Worm (Caenorhabditis elegans) whole organism, mixed stage, embryonic: ENCODE data around the gene chil-10.

ENCODE experiments used
- ces-1 ChIP-seq: fragments of 150-350 bp; optimal IDR thresholded peaks from 2 replicates; lab custom pipeline; 2014; ENCODE audit warnings: missing biosample characterization, missing genetic modification reagents, missing genetic modification characterization
- elt-1 ChIP-seq: sonication (generic microtip); optimal IDR thresholded peaks from 2 replicates; lab custom pipeline; 2017; ENCODE audit warnings: missing genetic modification characterization, mild to moderate bottlenecking, missing compliant biosample characterization, antibody characterized with exemption, moderate library complexity, borderline replicate concordance; ENCODE audit not compliant: insufficient read depth
- elt-3 ChIP-seq: fragments of 150-350 bp; optimal IDR thresholded peaks from 2 replicates; lab custom pipeline; 2014; ENCODE audit warnings: missing biosample characterization, missing genetic modification characterization
- lsy-2 ChIP-seq: fragments of 150-350 bp; optimal IDR thresholded peaks from 2 replicates; lab custom pipeline; 2014; ENCODE audit warnings: missing biosample characterization, missing genetic modification characterization
- mab-5 ChIP-seq: fragments of 150-350 bp; optimal IDR thresholded peaks from 2 replicates; lab custom pipeline; 2014; ENCODE audit warnings: missing biosample characterization, missing genetic modification characterization
- nhr-12 ChIP-seq: fragments of 150-350 bp; optimal IDR thresholded peaks from 2 replicates; lab custom pipeline; 2014; ENCODE audit warnings: missing biosample characterization, missing genetic modification characterization
- nhr-237 ChIP-seq: fragments of 150-350 bp; optimal IDR thresholded peaks from 2 replicates; lab custom pipeline; 2014; ENCODE audit warnings: missing biosample characterization, missing genetic modification characterization
- nhr-76 ChIP-seq: sonication (generic microtip); optimal IDR thresholded peaks from 2 replicates; lab custom pipeline; 2017; ENCODE audit warnings: missing biosample characterization, missing genetic modification characterization
- pha-4 ChIP-seq: fragments of 150-350 bp; optimal IDR thresholded peaks from 2 replicates; lab custom pipeline; 2018; ENCODE audit warnings: missing biosample characterization, missing genetic modification reagents, missing genetic modification characterization
- snpc-4 ChIP-seq: fragments of 150-350 bp; optimal IDR thresholded peaks from 2 replicates; lab custom pipeline; 2014; ENCODE audit warnings: missing biosample characterization, missing genetic modification characterization
- sptf-1 ChIP-seq: sonication (generic microtip); optimal IDR thresholded peaks from 2 replicates; lab custom pipeline; 2017; ENCODE audit warnings: mild to moderate bottlenecking, missing genetic modification characterization, moderate library complexity, missing compliant biosample characterization
- unc-39 ChIP-seq: fragments of 150-350 bp; optimal IDR thresholded peaks from 2 replicates; lab custom pipeline; 2014; ENCODE audit warnings: missing biosample characterization, missing genetic modification characterization
- unc-62 ChIP-seq: fragments of 150-350 bp; optimal IDR thresholded peaks from 2 replicates; lab custom pipeline; 2014; ENCODE audit warnings: missing biosample characterization, missing genetic modification reagents, missing genetic modification characterization
- ztf-11 ChIP-seq: fragments of 150-350 bp; optimal IDR thresholded peaks from 2 replicates; lab custom pipeline; 2014; ENCODE audit warnings: missing biosample characterization, missing genetic modification characterization

- TF ChIP-seq elt-3 (no peak), ztf-11 (no peak), ces-1 (GFP tag; lab: Kevin White, UChicago) (peak; percentile 56), nhr-76 (tag; lab: Kevin White, UChicago) (no peak), snpc-4 (tag; lab: Kevin White, UChicago) (no peak), elt-1 (tag; lab: Kevin White, UChicago) (no peak), unc-39 (no peak), unc-62 (GFP tag; lab: Kevin White, UChicago) (no peak), nhr-237 (tag; lab: Kevin White, UChicago) (no peak), nhr-12 (tag; lab: Kevin White, UChicago) (no peak), lsy-2 (tag; lab: Kevin White, UChicago) (no peak), sptf-1 (tag; lab: Kevin White, UChicago) (peak; percentile 16), mab-5 (no peak), pha-4 (tag; lab: Kevin White, UChicago) (no peak)
Measured at ce11 chrX:932874-933273, 24.8 kb upstream of the chil-10 start.
